Fruit fly (Drosophila melanogaster) whole organism: ENCODE data around the gene Tmhs.

Source experiments
- pan ChIP-seq: fragments of >200 bp; optimal IDR thresholded peaks from 2 replicates; lab custom pipeline; 2017
- psq ChIP-seq: fragments of >200 bp; optimal IDR thresholded peaks from 2 replicates; lab custom pipeline; 2017
- usp ChIP-seq: fragments of >200 bp; optimal IDR thresholded peaks from 2 replicates; lab custom pipeline; 2017; ENCODE audit warnings: missing biosample characterization, missing genetic modification characterization, mixed read lengths

DNA sequence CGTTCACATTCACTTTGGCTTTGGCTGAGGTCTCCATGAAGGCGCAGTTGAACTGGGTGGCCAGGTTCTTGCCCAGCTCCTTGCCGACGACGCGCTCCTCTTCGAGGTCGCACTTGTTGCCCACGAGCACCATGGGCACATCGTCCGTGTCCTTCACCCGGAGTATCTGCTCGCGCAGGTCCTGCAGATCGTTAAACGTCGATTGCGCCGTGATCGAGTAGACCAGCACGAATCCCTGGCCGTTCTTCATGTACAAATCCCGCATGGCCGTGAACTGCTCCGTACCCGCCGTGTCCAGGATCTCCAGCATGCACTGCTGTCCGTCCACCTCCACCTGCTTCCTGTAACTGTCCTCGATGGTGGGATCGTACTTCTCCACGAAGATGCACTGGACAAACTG, 24.7 kb upstream of the Tmhs start:
- TF ChIP-seq psq, result no peak
- no peak for TF ChIP-seq usp (GFP tag; lab: Kevin White, UChicago)
- no peak for TF ChIP-seq pan
